Worm (Caenorhabditis elegans) whole organism, L3 larva: Measurements from ENCODE around the gene pepm-1.

Experiments used
- R02D3.7 ChIP-seq: fragments of 150-350 bp; optimal IDR thresholded peaks from 2 replicates; lab custom pipeline; 2014; ENCODE audit warnings: missing biosample characterization, missing genetic modification characterization
- ZK546.5 ChIP-seq: sonication (generic microtip); optimal IDR thresholded peaks from 2 replicates; lab custom pipeline; 2017; ENCODE audit warnings: missing biosample characterization, missing genetic modification characterization
- aly-2 ChIP-seq: fragments of 150-350 bp; optimal IDR thresholded peaks from 2 replicates; lab custom pipeline; 2014; ENCODE audit warnings: missing biosample characterization, missing genetic modification characterization
- ceh-16 ChIP-seq: sonication (generic microtip); optimal IDR thresholded peaks from 2 replicates; lab custom pipeline; 2017; ENCODE audit warnings: missing biosample characterization, missing genetic modification characterization
- ceh-28 ChIP-seq: fragments of 150-350 bp; optimal IDR thresholded peaks from 2 replicates; lab custom pipeline; 2014; ENCODE audit warnings: missing biosample characterization, missing genetic modification reagents, missing genetic modification characterization
- ceh-9 ChIP-seq: sonication (generic microtip); optimal IDR thresholded peaks from 2 replicates; lab custom pipeline; 2018; ENCODE audit warnings: missing biosample characterization, missing genetic modification characterization
- daf-12 ChIP-seq: fragments of 150-350 bp; optimal IDR thresholded peaks from 2 replicates; lab custom pipeline; 2014; ENCODE audit warnings: missing biosample characterization, missing genetic modification reagents, missing genetic modification characterization
- egl-27 ChIP-seq: sonication (generic microtip); optimal IDR thresholded peaks from 4 replicates; lab custom pipeline; 2017; ENCODE audit warnings: missing biosample characterization, missing genetic modification reagents, missing genetic modification characterization
- egl-5 ChIP-seq: fragments of 150-350 bp; optimal IDR thresholded peaks from 2 replicates; lab custom pipeline; 2017; ENCODE audit warnings: missing biosample characterization, missing genetic modification reagents, missing genetic modification characterization, inconsistent platforms
- elt-1 ChIP-seq: fragments of 150-350 bp; optimal IDR thresholded peaks from 2 replicates; lab custom pipeline; 2014; ENCODE audit warnings: missing biosample characterization, missing genetic modification characterization
- fkh-10 ChIP-seq: sonication (generic microtip); optimal IDR thresholded peaks from 2 replicates; lab custom pipeline; 2017; ENCODE audit warnings: missing biosample characterization, missing genetic modification reagents, missing genetic modification characterization
- fkh-2 ChIP-seq: fragments of 150-350 bp; optimal IDR thresholded peaks from 2 replicates; lab custom pipeline; 2014; ENCODE audit warnings: missing biosample characterization, missing genetic modification reagents, missing genetic modification characterization
- fos-1 ChIP-seq: fragments of 150-350 bp; optimal IDR thresholded peaks from 2 replicates; lab custom pipeline; 2014; ENCODE audit warnings: missing biosample characterization, missing genetic modification characterization
- hmg-11 ChIP-seq: sonication (generic microtip); optimal IDR thresholded peaks from 2 replicates; lab custom pipeline; 2016; ENCODE audit warnings: missing genetic modification characterization, missing compliant biosample characterization
- jun-1 ChIP-seq: fragments of 150-350 bp; optimal IDR thresholded peaks from 2 replicates; lab custom pipeline; 2014; ENCODE audit warnings: missing biosample characterization, missing genetic modification reagents, missing genetic modification characterization
- lin-15B ChIP-seq: fragments of 150-350 bp; optimal IDR thresholded peaks from 2 replicates; lab custom pipeline; 2014; ENCODE audit warnings: missing biosample characterization, missing genetic modification characterization
- lin-39 ChIP-seq: fragments of 150-350 bp; optimal IDR thresholded peaks from 2 replicates; lab custom pipeline; 2018; ENCODE audit warnings: missing biosample characterization, missing genetic modification reagents, missing genetic modification characterization
- lsy-12 ChIP-seq: sonication (generic microtip); optimal IDR thresholded peaks from 2 replicates; lab custom pipeline; 2016; ENCODE audit warnings: mild to moderate bottlenecking, missing genetic modification characterization, missing compliant biosample characterization
- mdl-1 ChIP-seq: fragments of 150-350 bp; optimal IDR thresholded peaks from 2 replicates; lab custom pipeline; 2014; ENCODE audit warnings: missing biosample characterization, missing genetic modification characterization
- mml-1 ChIP-seq: fragments of 150-350 bp; sonication (generic microtip); optimal IDR thresholded peaks from 3 replicates; lab custom pipeline; 2014; ENCODE audit warnings: missing biosample characterization, missing genetic modification characterization
- nfya-1 ChIP-seq: sonication (generic microtip); optimal IDR thresholded peaks from 2 replicates; lab custom pipeline; 2017; ENCODE audit warnings: missing genetic modification characterization, mild to moderate bottlenecking, missing compliant biosample characterization, antibody characterized with exemption, moderate library complexity; ENCODE audit not compliant: insufficient read depth
- nhr-11 ChIP-seq: fragments of 150-350 bp; optimal IDR thresholded peaks from 2 replicates; lab custom pipeline; 2014; ENCODE audit warnings: missing biosample characterization, missing genetic modification characterization
- nhr-23 ChIP-seq: fragments of 150-350 bp; optimal IDR thresholded peaks from 2 replicates; lab custom pipeline; 2014; ENCODE audit warnings: missing biosample characterization, missing genetic modification reagents, missing genetic modification characterization
- nhr-237 ChIP-seq: fragments of 150-350 bp; optimal IDR thresholded peaks from 2 replicates; lab custom pipeline; 2014; ENCODE audit warnings: missing biosample characterization, missing genetic modification characterization
- nhr-25 ChIP-seq: sonication (generic microtip); optimal IDR thresholded peaks from 2 replicates; lab custom pipeline; 2017; ENCODE audit warnings: missing biosample characterization, missing genetic modification characterization
- nhr-28 ChIP-seq: fragments of 150-350 bp; optimal IDR thresholded peaks from 2 replicates; lab custom pipeline; 2014; ENCODE audit warnings: missing biosample characterization, missing genetic modification characterization
- nhr-43 ChIP-seq: sonication (generic microtip); optimal IDR thresholded peaks from 2 replicates; lab custom pipeline; 2016; ENCODE audit warnings: mild to moderate bottlenecking, missing genetic modification characterization, missing compliant biosample characterization; ENCODE audit not compliant: poor library complexity, severe bottlenecking
- nhr-67 ChIP-seq: fragments of 150-350 bp; optimal IDR thresholded peaks from 2 replicates; lab custom pipeline; 2014; ENCODE audit warnings: missing biosample characterization, missing genetic modification characterization
- nhr-76 ChIP-seq: fragments of 150-350 bp; sonication (generic microtip); optimal IDR thresholded peaks from 5 replicates; lab custom pipeline; 2014; ENCODE audit warnings: missing biosample characterization, missing genetic modification characterization
- nhr-77 ChIP-seq: fragments of 150-350 bp; optimal IDR thresholded peaks from 2 replicates; lab custom pipeline; 2014; ENCODE audit warnings: missing biosample characterization, missing genetic modification characterization
- pqm-1 ChIP-seq: fragments of 150-350 bp; optimal IDR thresholded peaks from 2 replicates; lab custom pipeline; 2017; ENCODE audit warnings: missing biosample characterization, missing genetic modification characterization, inconsistent platforms
- sea-2 ChIP-seq: fragments of 150-350 bp; sonication (generic microtip); optimal IDR thresholded peaks from 4 replicates; lab custom pipeline; 2014; ENCODE audit warnings: missing biosample characterization, missing genetic modification reagents, missing genetic modification characterization
- skn-1 ChIP-seq: fragments of 150-350 bp; optimal IDR thresholded peaks from 2 replicates; lab custom pipeline; 2014; ENCODE audit warnings: missing biosample characterization, missing genetic modification characterization
- tbx-2 ChIP-seq: sonication (generic microtip); optimal IDR thresholded peaks from 2 replicates; lab custom pipeline; 2016; ENCODE audit warnings: mild to moderate bottlenecking, missing genetic modification characterization, missing compliant biosample characterization
- unc-39 ChIP-seq: sonication (generic microtip); optimal IDR thresholded peaks from 4 replicates; lab custom pipeline; 2017; ENCODE audit warnings: missing biosample characterization, missing genetic modification characterization
- zag-1 ChIP-seq: fragments of 150-350 bp; optimal IDR thresholded peaks from 2 replicates; lab custom pipeline; 2014; ENCODE audit warnings: missing biosample characterization, missing genetic modification characterization
- ztf-11 ChIP-seq: fragments of 150-350 bp; optimal IDR thresholded peaks from 2 replicates; lab custom pipeline; 2014; ENCODE audit warnings: missing biosample characterization, missing genetic modification characterization
- ztf-4 ChIP-seq: fragments of 150-350 bp; optimal IDR thresholded peaks from 2 replicates; lab custom pipeline; 2014; ENCODE audit warnings: missing biosample characterization, missing genetic modification characterization

The pepm-1 gene

DNA sequence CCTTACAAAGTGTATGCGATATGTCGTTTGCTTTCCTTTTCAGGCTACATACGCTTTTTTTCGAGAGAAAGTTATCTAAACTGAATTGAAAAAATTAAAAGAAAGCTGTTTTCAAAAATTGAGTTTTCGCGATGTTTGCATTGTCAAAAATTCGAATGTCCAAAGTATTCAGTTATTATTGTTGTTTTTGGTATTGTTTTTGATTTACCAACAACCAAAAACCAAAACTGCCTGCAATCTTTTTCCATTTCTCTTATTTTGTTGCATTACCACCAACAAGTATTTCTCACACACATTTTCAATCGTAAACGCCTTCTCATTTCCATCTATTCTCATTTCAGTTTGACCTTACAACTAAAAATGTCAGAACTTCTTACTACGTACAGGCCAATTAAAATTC is at the start of gene pepm-1:
Gene pepm-1, plus strand, starts transcription at position 301 of the 400 bp plus-strand sequence.
- TF ChIP-seq ceh-16 (tag; lab: Kevin White, UChicago) = no peak
- TF ChIP-seq unc-39 (tag; lab: Kevin White, UChicago) = no peak
- TF ChIP-seq nhr-43 (tag; lab: Kevin White, UChicago) = no peak
- TF ChIP-seq nhr-77 (tag; lab: Kevin White, UChicago) = no peak
- TF ChIP-seq nhr-76 (tag; lab: Kevin White, UChicago) = no peak
- TF ChIP-seq fkh-10 (GFP tag; lab: Kevin White, UChicago) = no peak
- TF ChIP-seq ceh-9 (tag; lab: Kevin White, UChicago) = no peak
- no peak for TF ChIP-seq egl-5 (tag; lab: Kevin White, UChicago)
- TF ChIP-seq daf-12 (tag; lab: Kevin White, UChicago) = no peak
- TF ChIP-seq lsy-12 (tag; lab: Kevin White, UChicago) = no peak
- TF ChIP-seq ztf-4 (tag; lab: Kevin White, UChicago) = no peak
- no peak for TF ChIP-seq ceh-28 (tag; lab: Kevin White, UChicago)
- TF ChIP-seq skn-1 = no peak
- TF ChIP-seq egl-27 (tag; lab: Kevin White, UChicago) = no peak
- TF ChIP-seq nhr-28 (tag; lab: Kevin White, UChicago) = no peak

DNA sequence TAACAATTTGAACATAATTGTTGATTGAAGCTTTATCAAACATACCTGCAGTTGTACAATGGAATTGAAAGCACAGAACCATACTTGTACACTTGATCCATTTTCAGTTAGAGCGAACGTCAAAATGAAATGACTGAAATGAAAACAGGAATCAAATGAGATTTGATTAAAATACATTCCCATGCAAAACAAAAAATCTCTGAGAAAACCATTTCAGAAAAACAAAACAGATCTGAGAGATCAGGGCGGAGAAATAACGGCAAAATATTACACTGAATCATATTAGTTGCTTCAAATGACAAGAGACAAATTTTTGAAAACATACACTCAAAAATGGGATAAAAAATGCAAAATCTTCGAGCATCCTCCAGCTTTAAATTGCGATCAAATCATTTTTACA is 49.1 kb upstream of the pepm-1 start, which contains the start of gene srt-33:
Gene srt-33, minus strand, starts transcription at position 101 of the 400 bp plus-strand sequence.
- TF ChIP-seq hmg-11 (tag; lab: Kevin White, UChicago) (no peak), nhr-43 (tag; lab: Kevin White, UChicago) (no peak), nhr-67 (no peak), elt-1 (no peak), ceh-9 (tag; lab: Kevin White, UChicago) (no peak), nhr-11 (tag; lab: Kevin White, UChicago) (no peak), skn-1 (no peak), nhr-237 (tag; lab: Kevin White, UChicago) (no peak), jun-1 (tag; lab: Kevin White, UChicago) (no peak), tbx-2 (tag; lab: Kevin White, UChicago) (no peak), ztf-11 (tag; lab: Kevin White, UChicago) (no peak), lin-39 (tag; lab: Kevin White, UChicago) (no peak), sea-2 (GFP tag; lab: Kevin White, UChicago) (no peak)

DNA sequence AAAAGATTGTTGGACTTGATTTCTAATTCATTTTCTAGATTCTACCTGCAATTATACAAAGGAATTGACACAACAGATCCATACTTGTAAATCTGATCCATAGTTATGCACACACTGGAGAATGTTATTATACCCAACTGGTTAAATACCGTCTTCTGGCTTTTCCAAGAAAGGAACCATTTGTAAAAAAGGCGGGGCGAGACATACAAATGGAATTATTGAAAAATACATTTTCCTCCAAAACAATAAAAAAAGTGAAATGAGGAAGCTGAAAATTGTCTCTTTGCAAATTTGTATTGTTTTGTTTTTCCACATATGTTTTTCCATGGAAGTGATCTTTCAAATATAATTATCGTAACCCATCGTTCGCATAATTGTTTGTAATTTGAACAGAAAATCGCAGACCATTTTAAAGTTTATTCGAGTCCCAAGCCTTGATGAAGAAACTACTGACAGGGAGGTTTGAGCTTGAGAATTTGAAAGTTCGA is 46.6 kb upstream of the pepm-1 start, which contains the start of the genes srt-74 and F40G12.9:
Gene srt-74, minus strand, starts transcription at position 101 of the 488 bp plus-strand sequence.
Gene F40G12.9, plus strand, starts transcription at position 438 of the 488 bp plus-strand sequence.
- TF ChIP-seq nhr-237 (tag; lab: Kevin White, UChicago) (no peak), nfya-1 (tag; lab: Kevin White, UChicago) (no peak), lin-15B (no peak), mdl-1 (no peak)
- TF ChIP-seq, all 47 proteins: peak for 0

DNA sequence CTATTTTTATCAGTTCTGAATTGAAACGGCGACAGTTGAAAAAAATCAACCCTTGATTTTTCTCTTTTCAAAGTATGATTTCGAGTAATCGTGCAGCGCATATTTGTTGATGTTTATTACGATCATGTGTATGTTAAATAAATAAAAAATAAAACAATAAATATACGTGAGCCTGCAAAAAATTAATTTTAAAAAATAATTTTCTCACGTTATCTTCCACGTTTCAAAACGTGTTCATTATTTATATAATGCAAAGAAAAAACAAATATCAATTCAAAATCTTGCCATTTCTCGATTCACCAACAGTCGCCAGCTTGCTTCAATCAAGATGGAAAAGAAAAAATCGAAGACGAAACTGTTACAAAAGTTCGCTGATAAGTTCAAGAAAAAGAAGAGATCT is 45.7 kb upstream of the pepm-1 start, which contains the start of gene F40G12.10:
Gene F40G12.10, plus strand, starts transcription at position 301 of the 400 bp plus-strand sequence.
- TF ChIP-seq fkh-2 (tag; lab: Kevin White, UChicago) (no peak), ceh-28 (tag; lab: Kevin White, UChicago) (no peak), fos-1 (no peak), nhr-77 (tag; lab: Kevin White, UChicago) (no peak), nhr-23 (tag; lab: Kevin White, UChicago) (no peak), nhr-25 (tag; lab: Kevin White, UChicago) (no peak), ceh-9 (tag; lab: Kevin White, UChicago) (no peak), nhr-76 (tag; lab: Kevin White, UChicago) (no peak), nfya-1 (tag; lab: Kevin White, UChicago) (no peak), nhr-43 (tag; lab: Kevin White, UChicago) (no peak), lin-15B (no peak), pqm-1 (tag; lab: Kevin White, UChicago) (no peak)

DNA sequence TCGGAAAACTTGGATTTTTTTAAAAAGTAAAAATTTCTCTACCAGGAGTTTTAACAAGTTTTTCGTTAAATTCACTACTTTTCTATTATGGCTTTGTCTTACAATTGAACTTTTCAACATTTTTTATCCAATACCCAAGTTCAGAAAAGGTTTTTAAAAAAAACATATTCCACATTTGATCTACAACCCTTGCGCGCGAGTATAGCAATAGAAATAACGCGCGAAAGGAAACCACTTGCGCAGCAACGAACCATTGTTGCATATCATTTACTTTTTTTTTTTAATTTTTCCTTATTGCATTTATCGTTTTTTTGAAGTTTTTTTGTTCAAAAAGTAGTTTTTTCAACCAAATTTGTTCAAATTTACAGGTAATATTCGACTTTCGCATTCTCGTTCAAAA is 43.1 kb upstream of the pepm-1 start, which contains the start of gene F40G12.11:
Gene F40G12.11, plus strand, starts transcription at position 369 of the 400 bp plus-strand sequence.
- TF ChIP-seq nhr-67 (no peak), nhr-11 (tag; lab: Kevin White, UChicago) (no peak), R02D3.7 (tag; lab: Kevin White, UChicago) (no peak), tbx-2 (tag; lab: Kevin White, UChicago) (no peak), nhr-28 (tag; lab: Kevin White, UChicago) (no peak), zag-1 (tag; lab: Kevin White, UChicago) (no peak), elt-1 (no peak), ceh-16 (tag; lab: Kevin White, UChicago) (no peak), mdl-1 (no peak), nhr-237 (tag; lab: Kevin White, UChicago) (no peak), ZK546.5 (no peak), mml-1 (no peak), egl-5 (tag; lab: Kevin White, UChicago) (no peak), aly-2 (tag; lab: Kevin White, UChicago) (no peak), nhr-77 (tag; lab: Kevin White, UChicago) (no peak), nfya-1 (tag; lab: Kevin White, UChicago) (no peak)
- TF ChIP-seq, all 47 proteins: peak for 0
